Fruit fly (Drosophila melanogaster) whole organism, embryonic: ENCODE measurements around the gene nmo.
A peak's percentile ranks its signal among the peaks of the same experiment; 100 is the strongest.

Source experiments
- CG10565 ChIP-seq: fragments of 200-800 bp; sonication (Bioruptor generic); optimal IDR thresholded peaks from 3 replicates; lab custom pipeline; 2016; ENCODE audit warnings: missing biosample characterization, mild to moderate bottlenecking, missing genetic modification characterization
- CG14014 ChIP-seq: fragments of 200-800 bp; sonication (Bioruptor generic); IDR thresholded peaks from 2 replicates; pipeline ENCODE4 v1.3.6; 2022; ENCODE audit warnings: missing biosample characterization, missing genetic modification characterization
- CG14441 ChIP-seq: fragments of 200-800 bp; sonication (Bioruptor generic); IDR thresholded peaks from 2 replicates; pipeline ENCODE4 v1.3.6; 2022; ENCODE audit warnings: missing biosample characterization, missing genetic modification characterization
- CG15073 ChIP-seq: fragments of 200-800 bp; sonication (Bioruptor generic); optimal IDR thresholded peaks from 2 replicates; lab custom pipeline; 2016; ENCODE audit warnings: missing biosample characterization, missing genetic modification characterization
- CG15269 ChIP-seq: fragments of 200-800 bp; sonication (Bioruptor generic); optimal IDR thresholded peaks from 2 replicates; lab custom pipeline; 2018; ENCODE audit warnings: missing biosample characterization, mild to moderate bottlenecking, missing genetic modification characterization, moderate library complexity
- CG16863 ChIP-seq: fragments of 200-800 bp; sonication (Bioruptor generic); optimal IDR thresholded peaks from 3 replicates; lab custom pipeline; 2016; ENCODE audit warnings: missing biosample characterization, missing genetic modification characterization
- CG18764 ChIP-seq: fragments of 200-800 bp; sonication (Bioruptor generic); optimal IDR thresholded peaks from 3 replicates; lab custom pipeline; 2016; ENCODE audit warnings: missing biosample characterization, missing genetic modification characterization
- CG33213 ChIP-seq: fragments of 200-800 bp; sonication (Bioruptor generic); optimal IDR thresholded peaks from 3 replicates; lab custom pipeline; 2016; ENCODE audit warnings: missing biosample characterization, missing genetic modification characterization
- CG3407 ChIP-seq: fragments of 200-800 bp; sonication (Bioruptor generic); optimal IDR thresholded peaks from 2 replicates; lab custom pipeline; 2018; ENCODE audit warnings: missing biosample characterization, mild to moderate bottlenecking, missing genetic modification characterization
- CG34376 ChIP-seq: fragments of 200-800 bp; sonication (Bioruptor generic); optimal IDR thresholded peaks from 2 replicates; lab custom pipeline; 2018; ENCODE audit warnings: missing biosample characterization, mild to moderate bottlenecking, missing genetic modification characterization
- CG3995 ChIP-seq: fragments of 200-800 bp; sonication (Bioruptor generic); optimal IDR thresholded peaks from 3 replicates; lab custom pipeline; 2016; ENCODE audit warnings: missing biosample characterization, missing genetic modification characterization
- CG4328 ChIP-seq: fragments of 200-800 bp; sonication (Bioruptor generic); optimal IDR thresholded peaks from 3 replicates; lab custom pipeline; 2017; ENCODE audit warnings: missing biosample characterization, missing genetic modification reagents, missing genetic modification characterization
- CG7786 ChIP-seq: fragments of 200-800 bp; sonication (Bioruptor generic); optimal IDR thresholded peaks from 2 replicates; lab custom pipeline; 2016; ENCODE audit warnings: missing biosample characterization, missing genetic modification characterization
- CG7987 ChIP-seq: fragments of 200-800 bp; sonication (Bioruptor generic); optimal IDR thresholded peaks from 2 replicates; lab custom pipeline; 2018; ENCODE audit warnings: missing biosample characterization, mild to moderate bottlenecking, missing genetic modification characterization, moderate library complexity
- CG8281 ChIP-seq: fragments of 200-800 bp; sonication (Bioruptor generic); optimal IDR thresholded peaks from 2 replicates; lab custom pipeline; 2018; ENCODE audit warnings: missing biosample characterization, mild to moderate bottlenecking, missing genetic modification characterization, moderate library complexity
- CG8290 ChIP-seq, 3 experiments: fragments of 200-800 bp; sonication (Bioruptor generic); optimal IDR thresholded peaks; 2 replicates each; lab custom pipeline; 2016 to 2019; ENCODE audit warnings: missing biosample characterization in 3 of 3, missing genetic modification characterization in 3 of 3, mild to moderate bottlenecking in 2 of 3, moderate library complexity in 1 of 3
- CG8944 ChIP-seq: fragments of 200-800 bp; sonication (Bioruptor generic); optimal IDR thresholded peaks from 3 replicates; lab custom pipeline; 2016; ENCODE audit warnings: missing biosample characterization, missing genetic modification characterization
- CG9215 ChIP-seq: fragments of 200-800 bp; sonication (Bioruptor generic); IDR thresholded peaks from 2 replicates; pipeline ENCODE4 v1.3.6; 2022; ENCODE audit warnings: missing biosample characterization, missing genetic modification characterization
- CG9609 ChIP-seq: fragments of 200-800 bp; sonication (Bioruptor generic); optimal IDR thresholded peaks from 3 replicates; lab custom pipeline; 2016; ENCODE audit warnings: missing biosample characterization, missing genetic modification characterization
- CG9727 ChIP-seq: fragments of 200-800 bp; sonication (Bioruptor generic); optimal IDR thresholded peaks from 3 replicates; lab custom pipeline; 2017; ENCODE audit warnings: missing biosample characterization, mild to moderate bottlenecking, missing genetic modification characterization
- D ChIP-seq, 2 experiments: fragments of 200-800 bp in 1 of 2; fragments of >200 bp in 1 of 2; sonication (Bioruptor generic) in 1 of 2; optimal IDR thresholded peaks; 2 replicates in 1 of 2; 3 replicates in 1 of 2; lab custom pipeline; 2017; ENCODE audit warnings: mild to moderate bottlenecking in 1 of 2, missing biosample characterization in 1 of 2, missing genetic modification characterization in 1 of 2, missing genetic modification reagents in 1 of 2
- D19B ChIP-seq: fragments of 200-800 bp; sonication (Bioruptor generic); optimal IDR thresholded peaks from 2 replicates; lab custom pipeline; 2017; ENCODE audit warnings: missing biosample characterization, mild to moderate bottlenecking, missing genetic modification characterization
- Doc3 ChIP-seq: fragments of 200-800 bp; sonication (Bioruptor generic); IDR thresholded peaks from 3 replicates; pipeline ENCODE4 v1.3.6; 2022; ENCODE audit warnings: missing biosample characterization, missing genetic modification characterization; ENCODE audit not compliant: partially characterized antibody
- Dref ChIP-seq: fragments of 200-800 bp; sonication (Bioruptor generic); IDR thresholded peaks from 2 replicates; pipeline ENCODE4 v1.3.6; 2022; ENCODE audit warnings: missing biosample characterization, missing genetic modification characterization
- Drgx ChIP-seq: fragments of 200-800 bp; sonication (Bioruptor generic); IDR thresholded peaks from 2 replicates; pipeline ENCODE4 v1.3.6; 2022; ENCODE audit warnings: missing biosample characterization, missing genetic modification characterization
- ERR ChIP-seq: fragments of 200-800 bp; sonication (Bioruptor generic); optimal IDR thresholded peaks from 2 replicates; lab custom pipeline; 2016; ENCODE audit warnings: missing biosample characterization, missing genetic modification characterization
- Ets65A ChIP-seq: fragments of 200-800 bp; sonication (Bioruptor generic); peaks from one replicate; lab custom pipeline; 2016; ENCODE audit warnings: missing biosample characterization, missing genetic modification characterization
- Lim3 ChIP-seq: fragments of 200-800 bp; sonication (Bioruptor generic); IDR thresholded peaks from 2 replicates; pipeline ENCODE4 v1.3.6; 2022; ENCODE audit warnings: missing biosample characterization, missing genetic modification characterization
- Myb ChIP-seq: fragments of 200-800 bp; sonication (Bioruptor generic); optimal IDR thresholded peaks from 2 replicates; lab custom pipeline; 2016; ENCODE audit warnings: missing biosample characterization, missing genetic modification characterization
- Oli ChIP-seq: fragments of 200-800 bp; sonication (Bioruptor generic); optimal IDR thresholded peaks from 2 replicates; lab custom pipeline; 2018; ENCODE audit warnings: missing biosample characterization, mild to moderate bottlenecking, missing genetic modification characterization, moderate library complexity
- Poxn ChIP-seq: fragments of 200-800 bp; sonication (Bioruptor generic); IDR thresholded peaks from 2 replicates; pipeline ENCODE4 v1.3.6; 2022; ENCODE audit warnings: missing biosample characterization, missing genetic modification characterization
- YL-1 ChIP-seq: fragments of 200-800 bp; sonication (Bioruptor generic); optimal IDR thresholded peaks from 3 replicates; lab custom pipeline; 2017; ENCODE audit warnings: missing biosample characterization, mild to moderate bottlenecking, missing genetic modification characterization
- bab2 ChIP-seq: fragments of 200-800 bp; sonication (Bioruptor generic); optimal IDR thresholded peaks from 2 replicates; lab custom pipeline; 2016; ENCODE audit warnings: missing biosample characterization, missing genetic modification characterization
- danr ChIP-seq: fragments of 200-800 bp; sonication (Bioruptor generic); IDR thresholded peaks from 2 replicates; pipeline ENCODE4 v1.3.6; 2022; ENCODE audit warnings: missing biosample characterization, missing genetic modification characterization
- dpn ChIP-seq, 2 experiments: fragments of 200-800 bp; sonication (Bioruptor generic); optimal IDR thresholded peaks; 3 replicates each; lab custom pipeline; 2016; ENCODE audit warnings: missing biosample characterization in 2 of 2, missing genetic modification characterization in 2 of 2
- fu2 ChIP-seq: fragments of 200-800 bp; sonication (Bioruptor generic); optimal IDR thresholded peaks from 2 replicates; lab custom pipeline; 2016; ENCODE audit warnings: missing biosample characterization, missing genetic modification characterization
- gem ChIP-seq: fragments of 200-800 bp; sonication (Bioruptor generic); optimal IDR thresholded peaks from 2 replicates; lab custom pipeline; 2019; ENCODE audit warnings: missing biosample characterization, mild to moderate bottlenecking, missing genetic modification characterization, moderate library complexity
- lab ChIP-seq: fragments of 200-800 bp; sonication (Bioruptor generic); optimal IDR thresholded peaks from 3 replicates; lab custom pipeline; 2017; ENCODE audit warnings: missing biosample characterization, missing genetic modification characterization, mild to moderate bottlenecking, moderate library complexity, missing genetic modification reagents
- lola ChIP-seq, 3 experiments: fragments of >200 bp in 2 of 3; fragments of 200-800 bp in 1 of 3; sonication (Bioruptor generic) in 1 of 3; optimal IDR thresholded peaks; 2 replicates each; lab custom pipeline; 2017 to 2019; ENCODE audit warnings: missing biosample characterization in 3 of 3, missing genetic modification characterization in 3 of 3, mild to moderate bottlenecking in 1 of 3, moderate library complexity in 1 of 3
- nerfin-2 ChIP-seq: fragments of 200-800 bp; sonication (Bioruptor generic); IDR thresholded peaks from 2 replicates; pipeline ENCODE4 v1.3.6; 2022; ENCODE audit warnings: missing biosample characterization, missing genetic modification characterization; ENCODE audit not compliant: partially characterized antibody
- nom ChIP-seq: fragments of 200-800 bp; sonication (Bioruptor generic); optimal IDR thresholded peaks from 2 replicates; lab custom pipeline; 2017; ENCODE audit warnings: missing biosample characterization, missing genetic modification characterization, mild to moderate bottlenecking, moderate library complexity, missing genetic modification reagents
- pan ChIP-seq, 4 experiments: fragments of >200 bp in 3 of 4; fragments of 200-800 bp in 1 of 4; sonication (Bioruptor generic) in 1 of 4; optimal IDR thresholded peaks in 3 of 4; IDR thresholded peaks in 1 of 4; 2 replicates each; pipeline versions ENCODE4 v1.3.6 to Lab custom; 2017 to 2022; ENCODE audit warnings: missing biosample characterization in 2 of 4, missing genetic modification characterization in 2 of 4, mixed read lengths in 1 of 4
- pfk ChIP-seq: fragments of 200-800 bp; sonication (Bioruptor generic); optimal IDR thresholded peaks from 2 replicates; lab custom pipeline; 2018; ENCODE audit warnings: missing biosample characterization, mild to moderate bottlenecking, missing genetic modification characterization, moderate library complexity
- prd ChIP-seq, 3 experiments: fragments of >200 bp in 2 of 3; fragments of 200-800 bp in 1 of 3; sonication (Bioruptor generic) in 1 of 3; optimal IDR thresholded peaks in 2 of 3; IDR thresholded peaks in 1 of 3; 2 replicates in 2 of 3; 3 replicates in 1 of 3; pipeline versions ENCODE4 v1.3.6 to Lab custom; 2017 to 2022; ENCODE audit warnings: missing biosample characterization in 1 of 3, missing genetic modification characterization in 1 of 3
- psq ChIP-seq: fragments of 200-800 bp; sonication (Bioruptor generic); optimal IDR thresholded peaks from 2 replicates; lab custom pipeline; 2017; ENCODE audit warnings: missing biosample characterization, missing genetic modification characterization
- schlank ChIP-seq: fragments of 200-800 bp; sonication (Bioruptor generic); optimal IDR thresholded peaks from 2 replicates; lab custom pipeline; 2018; ENCODE audit warnings: missing biosample characterization, mild to moderate bottlenecking, missing genetic modification characterization
- sd ChIP-seq: fragments of 200-800 bp; sonication (Bioruptor generic); optimal IDR thresholded peaks from 3 replicates; lab custom pipeline; 2018; ENCODE audit warnings: missing biosample characterization, mild to moderate bottlenecking, missing genetic modification characterization, moderate library complexity
- sisA ChIP-seq: fragments of 200-800 bp; sonication (Bioruptor generic); IDR thresholded peaks from 2 replicates; pipeline ENCODE4 v1.3.6; 2022; ENCODE audit warnings: missing biosample characterization, missing genetic modification characterization
- unc-4 ChIP-seq: fragments of 200-800 bp; sonication (Bioruptor generic); IDR thresholded peaks from 2 replicates; pipeline ENCODE4 v1.3.6; 2022; ENCODE audit warnings: missing biosample characterization, missing genetic modification characterization; ENCODE audit not compliant: partially characterized antibody

The nmo gene

dm6 chr3L:7958083-7958482 is 20.8 kb upstream of the nmo start (continued):
- TF ChIP-seq nom (GFP tag; lab: Kevin White, UChicago) (no peak), Drgx (GFP tag; lab: Robert Waterston, UW) (no peak), D (optimal IDR thresholded peaks at IDR 0.05; lab: Kevin White, UChicago) (no peak), D (GFP tag; optimal IDR thresholded peaks at IDR 0.05; lab: Kevin White, UChicago) (no peak), nerfin-2 (GFP tag; lab: Robert Waterston, UW) (no peak), Lim3 (GFP tag; lab: Robert Waterston, UW) (no peak), ERR (GFP tag; lab: Kevin White, UChicago) (no peak), CG14441 (no peak), D19B (GFP tag; lab: Kevin White, UChicago) (peak; percentile 49), psq (no peak), pfk (GFP tag; lab: Kevin White, UChicago) (no peak), prd (optimal IDR thresholded peaks at IDR 0.05; lab: Kevin White, UChicago) (no peak), prd (GFP tag; IDR thresholded peaks at IDR 0.05; lab: Robert Waterston, UW) (peak; percentile 67; the same call in 2 of the 3 replicates), sisA (no peak), Ets65A (no peak), CG9215 (GFP tag; lab: Robert Waterston, UW) (no peak), CG3407 (GFP tag; lab: Kevin White, UChicago) (no peak), CG16863 (GFP tag; lab: Kevin White, UChicago) (no peak), CG18764 (no peak), CG7786 (GFP tag; lab: Kevin White, UChicago) (no peak), CG34376 (GFP tag; lab: Kevin White, UChicago) (no peak), Poxn (no peak), CG33213 (GFP tag; lab: Kevin White, UChicago) (no peak), CG15269 (tag; lab: Kevin White, UChicago) (no peak), lola (GFP tag; optimal IDR thresholded peaks at IDR 0.05; lab: Kevin White, UChicago) (peak in 1 of 3 experiments; percentile 48), sd (no peak), pan (optimal IDR thresholded peaks at IDR 0.05; lab: Kevin White, UChicago) (no peak), pan (GFP tag; optimal IDR thresholded peaks at IDR 0.05 in 1 of 2, IDR thresholded peaks at IDR 0.05 in 1 of 2) (no peak), YL-1 (GFP tag; lab: Kevin White, UChicago) (no peak), gem (peak; percentile 59), CG7987 (GFP tag; lab: Kevin White, UChicago) (no peak), schlank (tag; lab: Kevin White, UChicago) (no peak), danr (GFP tag; lab: Robert Waterston, UW) (no peak), Doc3 (no peak), CG8281 (tag; lab: Kevin White, UChicago) (no peak), CG9727 (GFP tag; lab: Kevin White, UChicago) (peak; percentile 17), Myb (GFP tag; lab: Kevin White, UChicago) (no peak), CG3995 (GFP tag; lab: Kevin White, UChicago) (no peak), CG9609 (GFP tag; lab: Kevin White, UChicago) (no peak), bab2 (GFP tag; lab: Kevin White, UChicago) (no peak), fu2 (no peak), CG15073 (no peak), CG10565 (GFP tag; lab: Kevin White, UChicago) (no peak), Oli (tag; lab: Kevin White, UChicago) (peak; percentile 28), CG8944 (GFP tag; lab: Kevin White, UChicago) (no peak), CG14014 (no peak), lab (no peak), unc-4 (GFP tag; lab: Robert Waterston, UW) (no peak), Dref (GFP tag; lab: Robert Waterston, UW) (no peak), CG4328 (GFP tag; lab: Kevin White, UChicago) (no peak), dpn (GFP tag; optimal IDR thresholded peaks at IDR 0.05; lab: Kevin White, UChicago) (no peak), CG8290 (GFP tag; optimal IDR thresholded peaks at IDR 0.05; lab: Kevin White, UChicago) (no peak), CG8290 (tag; optimal IDR thresholded peaks at IDR 0.05; lab: Kevin White, UChicago) (no peak)
